Worm (Caenorhabditis elegans) whole organism, L2 larva: ENCODE measurements around the gene nhr-3.
A peak's percentile ranks its signal among the peaks of the same experiment; 100 is the strongest.

Source experiments
- F13H6.1 ChIP-seq: sonication (generic microtip); optimal IDR thresholded peaks from 2 replicates; lab custom pipeline; 2016; ENCODE audit warnings: missing genetic modification characterization, missing compliant biosample characterization
- R02D3.7 ChIP-seq: fragments of 150-350 bp; optimal IDR thresholded peaks from 2 replicates; lab custom pipeline; 2014; ENCODE audit warnings: missing biosample characterization, missing genetic modification characterization
- ZK546.5 ChIP-seq: sonication (generic microtip); optimal IDR thresholded peaks from 2 replicates; lab custom pipeline; 2017; ENCODE audit warnings: missing biosample characterization, missing genetic modification characterization
- blmp-1 ChIP-seq: sonication (generic microtip); optimal IDR thresholded peaks from 2 replicates; lab custom pipeline; 2017; ENCODE audit warnings: missing genetic modification characterization, mild to moderate bottlenecking, missing compliant biosample characterization, antibody characterized with exemption, moderate library complexity; ENCODE audit not compliant: insufficient read depth
- crh-2 ChIP-seq: sonication (generic microtip); optimal IDR thresholded peaks from 2 replicates; lab custom pipeline; 2017; ENCODE audit warnings: missing biosample characterization, missing genetic modification characterization
- dmd-4 ChIP-seq: sonication (generic microtip); optimal IDR thresholded peaks from 2 replicates; lab custom pipeline; 2017; ENCODE audit warnings: missing biosample characterization, missing genetic modification characterization
- egl-27 ChIP-seq: sonication (generic microtip); optimal IDR thresholded peaks from 3 replicates; lab custom pipeline; 2017; ENCODE audit warnings: missing biosample characterization, missing genetic modification reagents, missing genetic modification characterization
- elt-1 ChIP-seq: fragments of 150-350 bp; optimal IDR thresholded peaks from 2 replicates; lab custom pipeline; 2014; ENCODE audit warnings: missing biosample characterization, missing genetic modification characterization
- fos-1 ChIP-seq: fragments of 150-350 bp; optimal IDR thresholded peaks from 2 replicates; lab custom pipeline; 2014; ENCODE audit warnings: missing biosample characterization, missing genetic modification characterization
- lin-11 ChIP-seq: fragments of 150-350 bp; sonication (generic microtip); optimal IDR thresholded peaks from 2 replicates; lab custom pipeline; 2014; ENCODE audit warnings: missing biosample characterization, missing genetic modification characterization, inconsistent platforms, mixed read lengths
- lin-13 ChIP-seq: fragments of 150-350 bp; optimal IDR thresholded peaks from 2 replicates; lab custom pipeline; 2014; ENCODE audit warnings: missing biosample characterization, missing genetic modification reagents, missing genetic modification characterization
- lsy-2 ChIP-seq, 2 experiments: fragments of 150-350 bp in 1 of 2; sonication (generic microtip) in 1 of 2; optimal IDR thresholded peaks; 2 replicates each; lab custom pipeline; 2014 to 2017; ENCODE audit warnings: missing biosample characterization in 2 of 2, missing genetic modification characterization in 2 of 2
- mab-5 ChIP-seq: fragments of 150-350 bp; optimal IDR thresholded peaks from 2 replicates; lab custom pipeline; 2014; ENCODE audit warnings: missing biosample characterization, missing genetic modification characterization
- mdl-1 ChIP-seq, 2 experiments: fragments of 150-350 bp in 1 of 2; sonication (generic microtip) in 1 of 2; optimal IDR thresholded peaks; 2 replicates each; lab custom pipeline; 2017; ENCODE audit warnings: missing biosample characterization in 2 of 2, missing genetic modification characterization in 2 of 2
- nhr-129 ChIP-seq: fragments of 150-350 bp; optimal IDR thresholded peaks from 2 replicates; lab custom pipeline; 2014; ENCODE audit warnings: missing biosample characterization, missing genetic modification characterization
- nhr-21 ChIP-seq: fragments of 150-350 bp; optimal IDR thresholded peaks from 2 replicates; lab custom pipeline; 2014; ENCODE audit warnings: missing biosample characterization, missing genetic modification characterization
- nhr-23 ChIP-seq: fragments of 150-350 bp; optimal IDR thresholded peaks from 2 replicates; lab custom pipeline; 2014; ENCODE audit warnings: missing biosample characterization, missing genetic modification reagents, missing genetic modification characterization
- nhr-237 ChIP-seq: fragments of 150-350 bp; optimal IDR thresholded peaks from 2 replicates; lab custom pipeline; 2014; ENCODE audit warnings: missing biosample characterization, missing genetic modification characterization
- nhr-25 ChIP-seq: fragments of 150-350 bp; sonication (generic microtip); optimal IDR thresholded peaks from 3 replicates; lab custom pipeline; 2014; ENCODE audit warnings: missing biosample characterization, missing genetic modification characterization
- nhr-6 ChIP-seq: fragments of 150-350 bp; optimal IDR thresholded peaks from 2 replicates; lab custom pipeline; 2014; ENCODE audit warnings: missing biosample characterization, missing genetic modification characterization
- nhr-77 ChIP-seq: fragments of 150-350 bp; optimal IDR thresholded peaks from 2 replicates; lab custom pipeline; 2014; ENCODE audit warnings: missing biosample characterization, missing genetic modification characterization
- peb-1 ChIP-seq: fragments of 150-350 bp; optimal IDR thresholded peaks from 2 replicates; lab custom pipeline; 2014; ENCODE audit warnings: missing biosample characterization, missing genetic modification characterization
- sem-4 ChIP-seq: fragments of 150-350 bp; optimal IDR thresholded peaks from 2 replicates; lab custom pipeline; 2014; ENCODE audit warnings: missing biosample characterization, missing genetic modification reagents, missing genetic modification characterization
- skn-1 ChIP-seq: sonication (generic microtip); optimal IDR thresholded peaks from 2 replicates; lab custom pipeline; 2017; ENCODE audit warnings: missing biosample characterization, missing genetic modification characterization
- sma-3 ChIP-seq: sonication (generic microtip); optimal IDR thresholded peaks from 2 replicates; lab custom pipeline; 2016; ENCODE audit warnings: missing genetic modification reagents, missing genetic modification characterization, missing compliant biosample characterization
- sma-9 ChIP-seq, 2 experiments: fragments of 150-350 bp in 1 of 2; sonication (generic microtip) in 1 of 2; optimal IDR thresholded peaks; 2 replicates each; lab custom pipeline; 2014 to 2016; ENCODE audit warnings: missing genetic modification characterization in 2 of 2, mild to moderate bottlenecking in 1 of 2, missing biosample characterization in 1 of 2, missing compliant biosample characterization in 1 of 2, missing genetic modification reagents in 1 of 2, moderate library complexity in 1 of 2
- snpc-4 ChIP-seq: fragments of 150-350 bp; optimal IDR thresholded peaks from 2 replicates; lab custom pipeline; 2014; ENCODE audit warnings: missing biosample characterization, missing genetic modification characterization
- unc-39 ChIP-seq: fragments of 150-350 bp; optimal IDR thresholded peaks from 2 replicates; lab custom pipeline; 2014; ENCODE audit warnings: missing biosample characterization, missing genetic modification characterization
- unc-55 ChIP-seq: fragments of 150-350 bp; sonication (generic microtip); optimal IDR thresholded peaks from 3 replicates; lab custom pipeline; 2014; ENCODE audit warnings: missing biosample characterization, missing genetic modification reagents, missing genetic modification characterization
- unc-62 ChIP-seq: fragments of 150-350 bp; optimal IDR thresholded peaks from 2 replicates; lab custom pipeline; 2014; ENCODE audit warnings: missing biosample characterization, missing genetic modification reagents, missing genetic modification characterization
- zag-1 ChIP-seq: fragments of 150-350 bp; optimal IDR thresholded peaks from 2 replicates; lab custom pipeline; 2014; ENCODE audit warnings: missing biosample characterization, missing genetic modification characterization

The nhr-3 gene

ce11 chrX:14602676-14603075, 44.4 kb downstream of the nhr-3 start, which contains the start of gene eor-2 (continued):
- TF ChIP-seq mab-5 (tag; lab: Kevin White, UChicago) (peak; percentile 13), dmd-4 (tag; lab: Kevin White, UChicago) (no peak), sma-3 (GFP tag; lab: Kevin White, UChicago) (peak; percentile 72), nhr-21 (tag; lab: Kevin White, UChicago) (peak; percentile 80), unc-39 (tag; lab: Kevin White, UChicago) (no peak), F13H6.1 (tag; lab: Kevin White, UChicago) (peak; percentile 83), nhr-23 (tag; lab: Kevin White, UChicago) (no peak), crh-2 (peak; percentile 87)

- TF ChIP-seq nhr-25 (tag; lab: Kevin White, UChicago): no peak
- no peak for TF ChIP-seq lin-13 (GFP tag; lab: Kevin White, UChicago)
- no peak for TF ChIP-seq elt-1 (tag; lab: Kevin White, UChicago)
- no peak for TF ChIP-seq nhr-6 (tag; lab: Kevin White, UChicago)
- TF ChIP-seq ZK546.5: no peak
- no peak for TF ChIP-seq unc-62 (GFP tag; lab: Kevin White, UChicago)
- no peak for TF ChIP-seq zag-1 (tag; lab: Kevin White, UChicago)
- TF ChIP-seq skn-1 (tag; lab: Kevin White, UChicago): no peak
- TF ChIP-seq nhr-21 (tag; lab: Kevin White, UChicago): no peak
- TF ChIP-seq peb-1 (tag; lab: Kevin White, UChicago): no peak
- TF ChIP-seq sem-4 (tag; lab: Kevin White, UChicago): no peak
- no peak for TF ChIP-seq nhr-129 (tag; lab: Kevin White, UChicago)
Measured at ce11 chrX:14607770-14608169, 49.5 kb downstream of the nhr-3 start.

ce11 chrX:14610093-14610763, 51.9 kb downstream of the nhr-3 start:
- TF ChIP-seq zag-1 (tag; lab: Kevin White, UChicago) (peak; percentile 20), nhr-129 (tag; lab: Kevin White, UChicago) (peak; percentile 74), fos-1 (peak; percentile 9), elt-1 (tag; lab: Kevin White, UChicago) (no peak), crh-2 (no peak), R02D3.7 (tag; lab: Kevin White, UChicago) (no peak), lin-11 (tag; lab: Kevin White, UChicago) (peak; percentile 42), sem-4 (tag; lab: Kevin White, UChicago) (no peak), lsy-2 (tag; optimal IDR thresholded peaks at IDR 0.05; lab: Kevin White, UChicago) (peak in 1 of 2 experiments; percentile 12), nhr-21 (tag; lab: Kevin White, UChicago) (peak; percentile 26), skn-1 (tag; lab: Kevin White, UChicago) (no peak), egl-27 (no peak), mab-5 (tag; lab: Kevin White, UChicago) (no peak), peb-1 (tag; lab: Kevin White, UChicago) (no peak), F13H6.1 (tag; lab: Kevin White, UChicago) (no peak), blmp-1 (peak; percentile 24), unc-39 (tag; lab: Kevin White, UChicago) (no peak), nhr-237 (tag; lab: Kevin White, UChicago) (no peak), sma-9 (GFP tag; optimal IDR thresholded peaks at IDR 0.05; lab: Kevin White, UChicago) (peak; percentile 72), sma-9 (tag; optimal IDR thresholded peaks at IDR 0.05; lab: Kevin White, UChicago) (no peak), nhr-77 (tag; lab: Kevin White, UChicago) (no peak), unc-55 (GFP tag; lab: Kevin White, UChicago) (peak; percentile 59), nhr-6 (tag; lab: Kevin White, UChicago) (peak; percentile 16), snpc-4 (tag; lab: Kevin White, UChicago) (no peak), mdl-1 (tag; optimal IDR thresholded peaks at IDR 0.05; lab: Kevin White, UChicago) (peak; percentile 44 to 83), sma-3 (GFP tag; lab: Kevin White, UChicago) (peak; percentile 13)
